Worm (Caenorhabditis elegans) whole organism, young adult: Measurements from ENCODE around the gene rft-2.

Experiments
- B0019.2 ChIP-seq: fragments of 200-800 bp; sonication (Bioruptor generic); conservative IDR thresholded peaks from 2 replicates; pipeline ENCODE4 v1.3.6; 2022; ENCODE audit warnings: missing genetic modification reagents, missing genetic modification characterization, missing compliant biosample characterization
- B0261.1 ChIP-seq: sonication (generic microtip); optimal IDR thresholded peaks from 2 replicates; lab custom pipeline; 2016; ENCODE audit warnings: mild to moderate bottlenecking, missing genetic modification characterization, moderate library complexity, missing compliant biosample characterization
- B0336.3 ChIP-seq: fragments of 200-800 bp; sonication (Bioruptor generic); IDR thresholded peaks from 2 replicates; pipeline ENCODE4 v1.3.6; 2022; ENCODE audit warnings: missing genetic modification characterization, missing compliant biosample characterization
- D2030.7 ChIP-seq: fragments of 200-800 bp; sonication (Bioruptor generic); IDR thresholded peaks from 2 replicates; pipeline ENCODE4 v1.3.6; 2022; ENCODE audit warnings: missing genetic modification reagents, missing genetic modification characterization, missing compliant biosample characterization
- F37B4.10 ChIP-seq: fragments of 200-800 bp; sonication (Bioruptor generic); IDR thresholded peaks from 2 replicates; pipeline ENCODE4 v1.3.6; 2022; ENCODE audit warnings: missing genetic modification characterization, missing compliant biosample characterization
- F39B2.1 ChIP-seq: fragments of 200-800 bp; sonication (Bioruptor generic); IDR thresholded peaks from 2 replicates; pipeline ENCODE4 v1.3.6; 2022; ENCODE audit warnings: missing genetic modification reagents, missing genetic modification characterization, missing compliant biosample characterization
- F49E8.2 ChIP-seq: sonication (generic microtip); optimal IDR thresholded peaks from 3 replicates; lab custom pipeline; 2017; ENCODE audit warnings: missing genetic modification characterization, mild to moderate bottlenecking, missing compliant biosample characterization, antibody characterized with exemption, moderate library complexity; ENCODE audit not compliant: insufficient read depth
- F57A8.1 ChIP-seq: fragments of 200-800 bp; sonication (Bioruptor generic); optimal IDR thresholded peaks from 2 replicates; lab custom pipeline; 2018; ENCODE audit warnings: mild to moderate bottlenecking, missing genetic modification characterization, moderate library complexity, missing compliant biosample characterization
- K11D2.4 ChIP-seq: fragments of 200-800 bp; sonication (Bioruptor generic); IDR thresholded peaks from 2 replicates; pipeline ENCODE4 v1.3.6; 2022; ENCODE audit warnings: missing genetic modification reagents, missing genetic modification characterization, missing compliant biosample characterization
- K12H6.12 ChIP-seq: fragments of 200-800 bp; sonication (Bioruptor generic); optimal IDR thresholded peaks from 2 replicates; lab custom pipeline; 2018; ENCODE audit warnings: mild to moderate bottlenecking, missing genetic modification characterization, missing compliant biosample characterization
- T26A5.8 ChIP-seq: sonication (generic microtip); optimal IDR thresholded peaks from 2 replicates; lab custom pipeline; 2016; ENCODE audit warnings: missing genetic modification characterization, missing compliant biosample characterization
- athp-1 ChIP-seq: sonication (generic microtip); optimal IDR thresholded peaks from 2 replicates; lab custom pipeline; 2017; ENCODE audit warnings: mild to moderate bottlenecking, missing genetic modification characterization, missing compliant biosample characterization
- attf-6 ChIP-seq: fragments of 200-800 bp; sonication (Bioruptor generic); IDR thresholded peaks from 2 replicates; pipeline ENCODE4 v1.3.6; 2022; ENCODE audit warnings: missing genetic modification reagents, missing genetic modification characterization, missing compliant biosample characterization
- cebp-1 ChIP-seq, 2 experiments: fragments of 200-800 bp in 1 of 2; sonication (Bioruptor generic) in 1 of 2; sonication (generic microtip) in 1 of 2; IDR thresholded peaks in 1 of 2; optimal IDR thresholded peaks in 1 of 2; 2 replicates each; pipeline versions ENCODE4 v1.3.6 to Lab custom; 2017 to 2022; ENCODE audit warnings: missing compliant biosample characterization in 2 of 2, missing genetic modification characterization in 2 of 2, mild to moderate bottlenecking in 1 of 2, missing genetic modification reagents in 1 of 2, moderate library complexity in 1 of 2
- cebp-2 ChIP-seq: fragments of 200-800 bp; sonication (Bioruptor generic); IDR thresholded peaks from 2 replicates; pipeline ENCODE4 v1.3.6; 2022; ENCODE audit warnings: missing genetic modification characterization, missing compliant biosample characterization
- ceh-100 ChIP-seq: fragments of 200-800 bp; sonication (Bioruptor generic); IDR thresholded peaks from 2 replicates; pipeline ENCODE4 v1.3.6; 2022; ENCODE audit warnings: missing genetic modification reagents, missing genetic modification characterization, missing compliant biosample characterization
- ceh-79 ChIP-seq: sonication (generic microtip); optimal IDR thresholded peaks from 2 replicates; lab custom pipeline; 2017; ENCODE audit warnings: mild to moderate bottlenecking, missing genetic modification characterization, missing compliant biosample characterization
- dox-1 ChIP-seq: fragments of 200-800 bp; sonication (Bioruptor generic); IDR thresholded peaks from 2 replicates; pipeline ENCODE4 v1.3.6; 2022; ENCODE audit warnings: missing genetic modification reagents, missing genetic modification characterization, missing compliant biosample characterization
- dpff-1 ChIP-seq: sonication (generic microtip); optimal IDR thresholded peaks from 2 replicates; lab custom pipeline; 2017; ENCODE audit warnings: mild to moderate bottlenecking, missing genetic modification characterization, missing compliant biosample characterization
- egl-18 ChIP-seq: fragments of 200-800 bp; sonication (Bioruptor generic); IDR thresholded peaks from 2 replicates; pipeline ENCODE4 v1.3.6; 2022; ENCODE audit warnings: missing genetic modification reagents, missing genetic modification characterization, missing compliant biosample characterization
- egrh-3 ChIP-seq: fragments of 200-800 bp; sonication (Bioruptor generic); IDR thresholded peaks from 2 replicates; pipeline ENCODE4 v1.3.6; 2022; ENCODE audit warnings: missing genetic modification reagents, missing genetic modification characterization, missing compliant biosample characterization
- ets-4 ChIP-seq: fragments of 200-800 bp; sonication (Bioruptor generic); optimal IDR thresholded peaks from 2 replicates; lab custom pipeline; 2018; ENCODE audit warnings: mild to moderate bottlenecking, missing genetic modification characterization, missing compliant biosample characterization
- fkh-3 ChIP-seq: sonication (generic microtip); optimal IDR thresholded peaks from 2 replicates; lab custom pipeline; 2016; ENCODE audit warnings: mild to moderate bottlenecking, missing genetic modification characterization, missing compliant biosample characterization
- gei-17 ChIP-seq: fragments of 200-800 bp; sonication (Bioruptor generic); optimal IDR thresholded peaks from 2 replicates; lab custom pipeline; 2018; ENCODE audit warnings: mild to moderate bottlenecking, missing genetic modification characterization, missing compliant biosample characterization
- him-1 ChIP-seq: sonication (generic microtip); optimal IDR thresholded peaks from 2 replicates; lab custom pipeline; 2016; ENCODE audit warnings: missing genotype, missing genetic modification reagents, missing genetic modification characterization, missing compliant biosample characterization
- hlh-12 ChIP-seq: sonication (generic microtip); optimal IDR thresholded peaks from 2 replicates; lab custom pipeline; 2016; ENCODE audit warnings: missing genetic modification characterization, missing compliant biosample characterization
- let-607 ChIP-seq, 2 experiments: fragments of 200-800 bp in 1 of 2; sonication (Bioruptor generic) in 1 of 2; sonication (generic microtip) in 1 of 2; optimal IDR thresholded peaks; 2 replicates each; lab custom pipeline; 2016 to 2018; ENCODE audit warnings: mild to moderate bottlenecking in 2 of 2, missing compliant biosample characterization in 2 of 2, missing genetic modification characterization in 2 of 2, moderate library complexity in 2 of 2, missing genotype in 1 of 2
- lin-54 ChIP-seq: fragments of 200-800 bp; sonication (Bioruptor generic); optimal IDR thresholded peaks from 2 replicates; lab custom pipeline; 2018; ENCODE audit warnings: mild to moderate bottlenecking, missing genetic modification characterization, missing compliant biosample characterization
- mcd-1 ChIP-seq: fragments of 200-800 bp; sonication (Bioruptor generic); IDR thresholded peaks from 2 replicates; pipeline ENCODE4 v1.3.6; 2022; ENCODE audit warnings: missing genetic modification reagents, missing genetic modification characterization, missing compliant biosample characterization
- mel-28 ChIP-seq: sonication (generic microtip); optimal IDR thresholded peaks from 2 replicates; lab custom pipeline; 2016; ENCODE audit warnings: borderline replicate concordance, mild to moderate bottlenecking, missing genetic modification characterization, missing compliant biosample characterization
- nfya-2 ChIP-seq: fragments of 200-800 bp; sonication (Bioruptor generic); IDR thresholded peaks from 2 replicates; pipeline ENCODE4 v1.3.6; 2022; ENCODE audit warnings: missing genetic modification reagents, missing genetic modification characterization, missing compliant biosample characterization
- nfyb-1 ChIP-seq: fragments of 200-800 bp; sonication (Bioruptor generic); IDR thresholded peaks from 2 replicates; pipeline ENCODE4 v1.3.6; 2022; ENCODE audit warnings: missing genetic modification reagents, missing genetic modification characterization, missing compliant biosample characterization
- nhr-80 ChIP-seq: sonication (generic microtip); optimal IDR thresholded peaks from 2 replicates; lab custom pipeline; 2016; ENCODE audit warnings: missing genetic modification characterization, missing compliant biosample characterization
- nhr-90 ChIP-seq: sonication (generic microtip); optimal IDR thresholded peaks from 2 replicates; lab custom pipeline; 2016; ENCODE audit warnings: missing genotype, mild to moderate bottlenecking, missing genetic modification characterization, missing compliant biosample characterization
- sdz-38 ChIP-seq: sonication (generic microtip); optimal IDR thresholded peaks from 2 replicates; lab custom pipeline; 2016; ENCODE audit warnings: missing genotype, missing genetic modification characterization, missing compliant biosample characterization
- sea-2 ChIP-seq: fragments of 200-800 bp; sonication (Bioruptor generic); IDR thresholded peaks from 2 replicates; pipeline ENCODE4 v1.3.6; 2022; ENCODE audit warnings: missing genetic modification characterization, missing compliant biosample characterization
- snpc-3.4 ChIP-seq: sonication (generic microtip); optimal IDR thresholded peaks from 2 replicates; lab custom pipeline; 2017; ENCODE audit warnings: missing genetic modification characterization, mild to moderate bottlenecking, missing compliant biosample characterization, antibody characterized with exemption, moderate library complexity, missing genotype, missing genetic modification reagents
- tlf-1 ChIP-seq: fragments of 200-800 bp; sonication (Bioruptor generic); optimal IDR thresholded peaks from 2 replicates; lab custom pipeline; 2018; ENCODE audit warnings: mild to moderate bottlenecking, missing genetic modification characterization, missing compliant biosample characterization
- unc-62 ChIP-seq: fragments of 150-350 bp; optimal IDR thresholded peaks from 2 replicates; lab custom pipeline; 2014; ENCODE audit warnings: missing biosample characterization, missing genetic modification reagents, missing genetic modification characterization
- zfh-2 ChIP-seq: fragments of 200-800 bp; sonication (Bioruptor generic); conservative IDR thresholded peaks from 2 replicates; pipeline ENCODE4 v1.3.6; 2022; ENCODE audit warnings: missing genetic modification reagents, missing genetic modification characterization, missing compliant biosample characterization
- zim-3 ChIP-seq: sonication (generic microtip); optimal IDR thresholded peaks from 2 replicates; lab custom pipeline; 2017; ENCODE audit warnings: mild to moderate bottlenecking, missing genetic modification characterization, moderate library complexity, missing compliant biosample characterization
- ztf-22 ChIP-seq: fragments of 200-800 bp; sonication (Bioruptor generic); optimal IDR thresholded peaks from 2 replicates; lab custom pipeline; 2018; ENCODE audit warnings: mild to moderate bottlenecking, missing genetic modification characterization, moderate library complexity, missing compliant biosample characterization
- ztf-25 ChIP-seq: fragments of 200-800 bp; sonication (Bioruptor generic); IDR thresholded peaks from 2 replicates; pipeline ENCODE4 v1.3.6; 2022; ENCODE audit warnings: missing genetic modification reagents, missing genetic modification characterization, missing compliant biosample characterization
- ztf-28 ChIP-seq: fragments of 200-800 bp; sonication (Bioruptor generic); IDR thresholded peaks from 2 replicates; pipeline ENCODE4 v1.3.6; 2022; ENCODE audit warnings: missing genetic modification reagents, missing genetic modification characterization, missing compliant biosample characterization

rft-2 gene

DNA sequence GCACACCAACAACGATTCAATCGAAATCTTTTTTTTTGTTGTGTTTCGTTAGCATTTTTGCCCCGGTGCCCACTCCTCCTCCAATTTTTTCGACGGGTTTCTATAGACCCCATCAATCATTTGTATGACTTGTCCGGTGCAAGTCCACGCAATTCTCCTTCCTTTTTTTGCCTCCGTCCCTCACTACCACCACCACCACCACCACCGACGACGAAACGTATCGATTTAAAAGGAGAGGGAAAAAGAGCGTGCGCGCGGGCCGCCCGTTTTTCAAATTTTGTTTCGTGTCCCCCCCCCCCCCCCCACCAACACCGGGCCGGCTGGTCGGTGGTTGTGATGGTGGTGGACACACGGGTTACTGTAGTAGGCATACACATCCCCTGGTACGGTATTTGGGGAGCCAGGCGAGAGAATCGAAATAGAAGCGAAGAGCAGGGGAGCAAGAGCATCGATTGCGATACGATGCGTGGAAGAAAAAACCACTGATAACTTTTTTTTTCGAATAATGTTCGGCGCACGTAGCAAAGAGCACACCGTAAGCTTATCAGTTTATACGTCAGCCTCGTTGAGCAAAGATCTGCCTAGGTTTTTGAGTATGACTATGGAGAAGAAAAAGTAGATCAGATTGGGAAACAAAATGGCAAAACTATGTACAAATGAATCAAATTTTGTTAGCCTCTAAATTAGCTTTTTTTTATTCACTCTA, 44.9 kb upstream of the rft-2 start (continued):
- TF ChIP-seq ceh-100 (GFP tag; lab: Robert Waterston, UW) (no peak), B0261.1 (tag; lab: Kevin White, UChicago) (no peak)

DNA sequence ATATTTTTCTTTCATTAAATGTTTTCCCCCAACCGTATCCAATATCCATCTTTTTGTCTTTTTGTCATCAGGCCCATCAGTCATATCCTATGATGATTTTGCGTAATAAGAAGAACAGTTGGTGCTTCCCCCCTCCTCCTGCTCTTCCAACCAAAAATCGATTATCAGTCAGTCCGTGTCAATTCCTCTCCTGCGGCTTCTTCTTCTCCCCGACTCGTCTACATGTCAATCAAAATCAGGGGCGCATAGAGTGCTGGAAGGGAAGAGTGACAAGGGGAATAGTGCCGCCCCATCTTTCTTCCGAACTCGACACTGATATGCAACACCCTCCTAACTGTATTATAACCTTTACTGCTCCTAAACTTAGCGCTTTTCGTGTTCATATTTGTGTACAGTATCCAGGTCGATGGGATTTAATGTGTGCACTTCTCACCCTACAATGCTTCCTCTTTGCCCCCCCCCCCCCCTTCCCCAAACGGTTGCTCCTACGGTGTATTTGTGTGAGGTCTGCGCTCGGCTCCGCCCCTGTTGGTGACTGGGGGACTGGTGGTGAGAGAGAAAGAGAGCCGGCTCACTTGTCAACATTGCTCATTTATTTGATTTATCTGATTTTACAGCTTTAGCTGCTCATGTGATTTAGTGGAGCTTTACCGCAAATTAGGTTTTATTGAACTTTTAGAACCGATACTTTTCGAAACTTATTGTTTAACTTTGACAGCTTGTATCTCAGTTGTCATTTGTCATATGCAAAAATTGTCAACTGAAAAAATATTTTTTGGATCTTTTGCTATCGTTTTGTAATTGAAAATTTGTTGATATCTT, 41.1 kb upstream of the rft-2 start:
- TF ChIP-seq ztf-25 (0 out of 2 replicates have a peak, but pooled peaks have one; percentile 59), B0019.2 (GFP tag; lab: Robert Waterston, UW) (no peak), mcd-1 (0 out of 2 replicates have a peak, but pooled peaks have one; percentile 18), him-1 (tag; lab: Kevin White, UChicago) (no peak), F39B2.1 (GFP tag; lab: Robert Waterston, UW) (no peak), nfyb-1 (GFP tag; lab: Robert Waterston, UW) (0 out of 2 replicates have a peak, but pooled peaks have one; percentile 43), tlf-1 (GFP tag; lab: Kevin White, UChicago) (no peak), athp-1 (tag; lab: Kevin White, UChicago) (no peak), dpff-1 (tag; lab: Kevin White, UChicago) (no peak), ztf-28 (no peak), F37B4.10 (no peak), zfh-2 (GFP tag; lab: Robert Waterston, UW) (peak; percentile 70), mel-28 (no peak), T26A5.8 (tag; lab: Kevin White, UChicago) (no peak), snpc-3.4 (tag; lab: Kevin White, UChicago) (no peak), nfya-2 (GFP tag; lab: Robert Waterston, UW) (no peak), B0336.3 (GFP tag; lab: Robert Waterston, UW) (peak; percentile 37; the same call in 1 of the 2 replicates), gei-17 (GFP tag; lab: Kevin White, UChicago) (no peak), D2030.7 (GFP tag; lab: Robert Waterston, UW) (no peak), dox-1 (peak; percentile 75), ceh-79 (tag; lab: Kevin White, UChicago) (no peak), unc-62 (GFP tag; lab: Kevin White, UChicago) (peak; percentile 98), lin-54 (GFP tag; lab: Kevin White, UChicago) (no peak), ztf-22 (GFP tag; lab: Kevin White, UChicago) (peak; percentile 28), let-607 (tag; optimal IDR thresholded peaks at IDR 0.05; lab: Kevin White, UChicago) (peak; percentile 40 to 84), sea-2 (no peak), egl-18 (GFP tag; lab: Robert Waterston, UW) (no peak), F49E8.2 (tag; lab: Kevin White, UChicago) (no peak), K12H6.12 (tag; lab: Kevin White, UChicago) (peak; percentile 7), K11D2.4 (GFP tag; lab: Robert Waterston, UW) (no peak), cebp-1 (GFP tag; IDR thresholded peaks at IDR 0.05; lab: Robert Waterston, UW) (no peak), cebp-1 (tag; optimal IDR thresholded peaks at IDR 0.05; lab: Kevin White, UChicago) (peak; percentile 43), sdz-38 (tag; lab: Kevin White, UChicago) (no peak), attf-6 (no peak), fkh-3 (tag; lab: Kevin White, UChicago) (no peak), hlh-12 (no peak), cebp-2 (GFP tag; lab: Robert Waterston, UW) (no peak), ets-4 (GFP tag; lab: Kevin White, UChicago) (peak; percentile 69), nhr-90 (tag; lab: Kevin White, UChicago) (no peak), egrh-3 (GFP tag; lab: Robert Waterston, UW) (peak; percentile 7; the same call in 1 of the 2 replicates), F57A8.1 (GFP tag; lab: Kevin White, UChicago) (no peak), zim-3 (tag; lab: Kevin White, UChicago) (no peak), nhr-80 (tag; lab: Kevin White, UChicago) (peak; percentile 93), ceh-100 (GFP tag; lab: Robert Waterston, UW) (no peak)
